Fruit fly (Drosophila melanogaster) whole organism, adult: ENCODE data around the gene Svip.

Experiments
- CG11617 ChIP-seq: fragments of 200-800 bp; sonication (Bioruptor generic); optimal IDR thresholded peaks from 2 replicates; lab custom pipeline; 2017; ENCODE audit warnings: mild to moderate bottlenecking, missing biosample characterization, missing genetic modification reagents, missing genetic modification characterization
- CG12768 ChIP-seq: fragments of 200-800 bp; sonication (Bioruptor generic); optimal IDR thresholded peaks from 2 replicates; lab custom pipeline; 2017; ENCODE audit warnings: missing biosample characterization, missing genetic modification characterization, mild to moderate bottlenecking, moderate library complexity, missing genetic modification reagents
- CG14711 ChIP-seq: fragments of 200-800 bp; sonication (Bioruptor generic); optimal IDR thresholded peaks from 2 replicates; lab custom pipeline; 2018; ENCODE audit warnings: missing biosample characterization, mild to moderate bottlenecking, missing genetic modification characterization, moderate library complexity
- CG1620 ChIP-seq: fragments of 200-800 bp; sonication (Bioruptor generic); optimal IDR thresholded peaks from 2 replicates; lab custom pipeline; 2016; ENCODE audit warnings: missing biosample characterization, missing genetic modification characterization
- CG33017 ChIP-seq: fragments of 200-800 bp; sonication (Bioruptor generic); optimal IDR thresholded peaks from 2 replicates; lab custom pipeline; 2018; ENCODE audit warnings: missing biosample characterization, mild to moderate bottlenecking, missing genetic modification characterization, moderate library complexity
- CG5204 ChIP-seq: fragments of 200-800 bp; sonication (Bioruptor generic); optimal IDR thresholded peaks from 2 replicates; lab custom pipeline; 2016; ENCODE audit warnings: missing biosample characterization, missing genetic modification characterization
- CG7045 ChIP-seq: fragments of 200-800 bp; sonication (Bioruptor generic); optimal IDR thresholded peaks from 2 replicates; lab custom pipeline; 2017; ENCODE audit warnings: missing biosample characterization, mild to moderate bottlenecking, missing genetic modification characterization
- CG7101 ChIP-seq: fragments of 200-800 bp; sonication (Bioruptor generic); optimal IDR thresholded peaks from 2 replicates; lab custom pipeline; 2018; ENCODE audit warnings: missing biosample characterization, mild to moderate bottlenecking, missing genetic modification characterization, moderate library complexity
- Clk ChIP-seq: fragments of 200-800 bp; sonication (Bioruptor generic); optimal IDR thresholded peaks from 2 replicates; lab custom pipeline; 2017; ENCODE audit warnings: missing biosample characterization, missing genetic modification characterization
- Crg-1 ChIP-seq: fragments of 200-800 bp; sonication (Bioruptor generic); optimal IDR thresholded peaks from 2 replicates; lab custom pipeline; 2016; ENCODE audit warnings: missing biosample characterization, missing genetic modification characterization
- Hr96 ChIP-seq: fragments of 200-800 bp; sonication (Bioruptor generic); optimal IDR thresholded peaks from 2 replicates; lab custom pipeline; 2016; ENCODE audit warnings: missing biosample characterization, missing genetic modification characterization
- Mnt ChIP-seq: fragments of 200-800 bp; sonication (Bioruptor generic); optimal IDR thresholded peaks from 2 replicates; lab custom pipeline; 2016; ENCODE audit warnings: missing biosample characterization, mild to moderate bottlenecking, missing genetic modification characterization
- bab1 ChIP-seq: fragments of 200-800 bp; sonication (Bioruptor generic); optimal IDR thresholded peaks from 3 replicates; lab custom pipeline; 2019; ENCODE audit warnings: missing biosample characterization, mild to moderate bottlenecking, missing genetic modification characterization, moderate library complexity
- cic ChIP-seq: fragments of 200-800 bp; sonication (Bioruptor generic); optimal IDR thresholded peaks from 2 replicates; lab custom pipeline; 2017; ENCODE audit warnings: missing biosample characterization, mild to moderate bottlenecking, missing genetic modification characterization, moderate library complexity
- cnc ChIP-seq, 2 experiments: fragments of >200 bp; optimal IDR thresholded peaks; 2 replicates each; lab custom pipeline; 2017
- kay ChIP-seq: fragments of 200-800 bp; sonication (Bioruptor generic); peaks from one replicate; lab custom pipeline; 2016; ENCODE audit warnings: missing biosample characterization, missing genetic modification characterization, borderline replicate concordance
- ovo ChIP-seq: fragments of 200-800 bp; sonication (Bioruptor generic); optimal IDR thresholded peaks from 2 replicates; lab custom pipeline; 2016; ENCODE audit warnings: missing biosample characterization, missing genetic modification characterization
- pad ChIP-seq: fragments of 200-800 bp; sonication (Bioruptor generic); optimal IDR thresholded peaks from 3 replicates; lab custom pipeline; 2017; ENCODE audit warnings: missing biosample characterization, missing genetic modification characterization, mild to moderate bottlenecking, moderate library complexity, missing genetic modification reagents
- tj ChIP-seq: fragments of 200-800 bp; sonication (Bioruptor generic); optimal IDR thresholded peaks from 3 replicates; lab custom pipeline; 2017; ENCODE audit warnings: missing biosample characterization, mild to moderate bottlenecking, missing genetic modification characterization, moderate library complexity
- toe ChIP-seq: fragments of 200-800 bp; sonication (Bioruptor generic); optimal IDR thresholded peaks from 2 replicates; lab custom pipeline; 2016; ENCODE audit warnings: missing biosample characterization, missing genetic modification characterization

The Svip gene

DNA sequence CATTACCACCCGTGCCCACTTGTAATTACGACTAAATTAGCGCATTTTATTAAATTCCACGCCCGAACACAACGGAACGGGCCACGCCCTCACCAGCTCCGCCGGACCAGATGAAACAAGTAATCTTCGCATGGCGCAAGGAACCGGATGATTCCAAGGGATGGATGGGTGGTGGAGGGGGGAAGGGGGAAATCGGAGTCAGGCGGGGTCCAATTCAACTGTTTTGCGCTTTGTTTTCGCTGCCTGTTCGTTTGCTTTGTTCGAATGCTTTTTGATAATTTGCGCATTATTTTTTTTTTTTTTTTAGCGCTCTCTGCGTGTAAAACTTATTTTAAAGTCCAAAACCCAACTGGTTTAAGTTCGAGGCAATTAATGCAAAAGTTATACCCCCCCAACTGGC is 37.9 kb downstream of the Svip start:
- TF ChIP-seq CG11617 (no peak), tj (peak; percentile 37)

DNA sequence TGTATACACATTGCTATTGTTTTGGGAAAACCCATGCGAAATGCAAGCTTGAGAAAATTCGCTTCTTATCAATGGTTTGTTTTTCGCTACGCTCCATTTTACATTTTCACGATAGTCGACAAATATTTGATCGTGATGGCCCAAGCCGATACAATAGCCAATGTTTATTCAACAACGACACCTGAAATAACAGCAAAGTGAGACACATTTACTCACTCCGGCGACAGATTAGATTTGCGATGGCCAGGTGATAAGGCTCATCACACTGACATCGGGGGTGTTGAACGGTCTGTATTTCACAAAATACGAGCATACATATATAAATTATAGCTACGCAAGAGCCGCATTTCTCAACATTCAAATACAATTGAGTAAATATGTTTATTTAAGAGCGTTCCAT is 38.4 kb downstream of the Svip start:
- TF ChIP-seq pad (GFP tag; lab: Kevin White, UChicago) (peak; percentile 74), kay (GFP tag; lab: Kevin White, UChicago) (peak; percentile 92), bab1 (peak; percentile 57), CG1620 (GFP tag; lab: Kevin White, UChicago) (peak; percentile 69), CG33017 (tag; lab: Kevin White, UChicago) (peak; percentile 76), Crg-1 (peak; percentile 86), CG5204 (GFP tag; lab: Kevin White, UChicago) (no peak), ovo (GFP tag; lab: Kevin White, UChicago) (peak; percentile 93), Hr96 (GFP tag; lab: Kevin White, UChicago) (no peak), tj (no peak), CG7045 (GFP tag; lab: Kevin White, UChicago) (peak; percentile 92), cnc (optimal IDR thresholded peaks at IDR 0.05; lab: Kevin White, UChicago) (no peak), CG7101 (tag; lab: Kevin White, UChicago) (peak; percentile 88), Clk (peak; percentile 72), CG11617 (peak; percentile 72), toe (GFP tag; lab: Kevin White, UChicago) (peak; percentile 36), cic (GFP tag; lab: Kevin White, UChicago) (peak; percentile 92), CG12768 (GFP tag; lab: Kevin White, UChicago) (peak; percentile 94), CG14711 (tag; lab: Kevin White, UChicago) (peak; percentile 68), Mnt (GFP tag; lab: Kevin White, UChicago) (peak; percentile 77)

DNA sequence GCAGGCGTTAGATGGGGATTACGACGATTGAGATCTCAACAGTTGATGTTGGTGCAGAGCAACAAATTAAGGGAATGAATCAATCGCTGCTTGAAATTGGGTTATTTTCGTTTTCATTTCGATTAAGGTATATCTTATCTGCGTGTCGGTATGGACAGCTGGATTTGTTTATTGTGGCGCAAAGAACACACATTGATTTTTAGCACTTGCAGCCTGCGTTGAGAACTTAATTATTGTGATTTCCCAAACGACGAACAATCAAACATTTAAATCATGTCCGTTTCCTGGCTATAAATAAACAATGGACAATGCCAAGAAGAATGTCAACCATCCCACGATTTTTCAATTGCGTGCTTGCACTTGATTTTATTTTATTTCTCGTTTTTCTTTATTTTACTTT is 39.2 kb downstream of the Svip start:
- TF ChIP-seq CG11617: no peak
- no peak for TF ChIP-seq toe (GFP tag; lab: Kevin White, UChicago)
- no peak for TF ChIP-seq CG1620 (GFP tag; lab: Kevin White, UChicago)

DNA sequence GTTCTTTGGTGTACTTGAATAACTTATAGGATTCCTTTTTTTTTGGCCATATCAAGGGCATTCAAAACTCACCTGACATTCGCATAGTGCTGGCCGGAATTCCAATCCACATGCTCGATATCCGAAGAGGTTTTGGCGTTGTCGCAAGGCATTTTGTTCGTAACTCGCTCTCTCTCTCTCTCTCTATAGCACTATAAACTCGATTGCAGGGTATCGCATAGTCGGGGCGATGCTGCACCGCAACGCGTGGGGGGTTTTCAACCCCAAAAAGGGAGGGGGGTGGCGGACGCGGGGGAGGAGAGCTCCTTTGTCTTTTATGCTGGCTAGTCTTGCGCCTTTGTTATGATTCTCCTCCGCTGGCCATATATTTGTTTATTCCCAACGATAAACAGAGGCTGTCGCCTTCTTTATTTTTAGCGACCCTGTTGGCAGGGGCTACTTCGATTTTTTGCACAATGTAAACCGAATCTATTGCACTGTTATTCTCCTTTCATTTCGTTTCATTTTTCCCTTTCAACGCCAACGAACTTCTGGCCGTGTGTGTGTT is 39.7 kb downstream of the Svip start:
- TF ChIP-seq CG1620 (GFP tag; lab: Kevin White, UChicago) (no peak), CG7045 (GFP tag; lab: Kevin White, UChicago) (peak; percentile 45)

DNA sequence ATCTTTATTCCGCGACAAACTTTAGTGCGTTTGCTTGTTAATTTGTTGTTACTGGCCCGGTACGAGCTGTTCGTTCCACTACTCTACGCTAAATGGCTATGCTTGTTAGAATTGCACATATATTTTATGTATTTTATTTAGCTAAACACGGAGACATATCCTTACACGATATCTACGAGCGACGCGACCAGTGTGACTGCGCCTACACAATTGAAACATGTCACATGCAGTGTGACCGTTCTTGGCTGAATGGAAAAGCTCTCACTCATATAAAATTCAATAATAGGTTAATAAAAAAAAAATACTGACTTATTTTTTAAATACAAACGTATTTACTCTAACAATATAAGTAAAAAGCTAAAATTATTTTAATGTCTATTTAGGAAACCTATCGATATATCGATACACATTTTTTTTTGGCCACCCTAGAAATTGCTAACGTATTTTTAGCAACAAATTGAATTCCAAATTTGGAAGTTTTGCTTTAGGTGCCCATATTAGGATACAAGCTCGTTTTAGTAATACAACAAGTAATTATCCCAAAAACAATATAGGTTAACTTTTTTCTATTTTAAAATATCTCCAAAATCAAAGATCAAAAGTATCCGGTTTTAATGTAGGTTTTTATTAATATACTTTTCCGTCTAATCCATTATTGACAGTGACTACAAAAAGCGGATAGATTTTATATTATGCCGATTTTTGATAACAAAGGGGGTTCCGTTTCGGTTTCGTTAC is 40.4 kb downstream of the Svip start, which contains the start of gene CG4080:
Gene CG4080 (minus strand): TSS at position 215 of the 738 bp plus-strand sequence.
- no peak for TF ChIP-seq Clk
- peak; percentile 63 for TF ChIP-seq Mnt (GFP tag; lab: Kevin White, UChicago)
- TF ChIP-seq Crg-1: peak; percentile 33
- TF ChIP-seq CG12768 (GFP tag; lab: Kevin White, UChicago): no peak
- no peak for TF ChIP-seq CG7045 (GFP tag; lab: Kevin White, UChicago)
- TF ChIP-seq Hr96 (GFP tag; lab: Kevin White, UChicago): no peak
- TF ChIP-seq CG33017 (tag; lab: Kevin White, UChicago): peak; percentile 49
- peak; percentile 42 for TF ChIP-seq bab1
- peak; percentile 98 for TF ChIP-seq kay (GFP tag; lab: Kevin White, UChicago)
- no peak for TF ChIP-seq tj
- peak; percentile 49 for TF ChIP-seq CG1620 (GFP tag; lab: Kevin White, UChicago)
- peak; percentile 38 for TF ChIP-seq cic (GFP tag; lab: Kevin White, UChicago)
- peak; percentile 76 for TF ChIP-seq CG11617
- peak; percentile 37 for TF ChIP-seq CG7101 (tag; lab: Kevin White, UChicago)
- TF ChIP-seq toe (GFP tag; lab: Kevin White, UChicago): no peak
- TF ChIP-seq pad (GFP tag; lab: Kevin White, UChicago): no peak
- no peak for TF ChIP-seq cnc (optimal IDR thresholded peaks at IDR 0.05; lab: Kevin White, UChicago)
- TF ChIP-seq CG14711 (tag; lab: Kevin White, UChicago): peak; percentile 43
- TF ChIP-seq ovo (GFP tag; lab: Kevin White, UChicago): peak; percentile 39
- TF ChIP-seq CG5204 (GFP tag; lab: Kevin White, UChicago): no peak

DNA sequence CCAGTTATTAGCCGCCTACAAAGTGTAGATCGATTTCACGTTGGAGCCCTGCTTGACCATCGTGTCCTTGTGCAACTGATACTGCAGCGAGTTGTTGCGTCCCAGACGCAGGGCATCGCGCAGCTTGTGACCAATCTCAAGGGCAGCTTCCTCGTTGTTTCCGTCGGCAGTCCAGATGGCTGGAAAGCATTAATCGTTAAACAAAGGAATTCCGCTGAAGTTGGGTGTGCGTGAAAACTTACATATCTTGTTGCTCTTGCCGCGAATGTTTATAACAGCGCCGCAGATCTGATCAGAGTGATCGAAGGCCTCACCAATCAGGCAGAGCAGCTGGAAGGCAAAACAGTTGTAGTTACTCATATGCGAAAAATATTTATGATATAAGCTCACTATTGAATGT is 41.1 kb downstream of the Svip start:
- TF ChIP-seq Hr96 (GFP tag; lab: Kevin White, UChicago) (no peak), bab1 (no peak), Crg-1 (no peak), CG7101 (tag; lab: Kevin White, UChicago) (no peak), CG1620 (GFP tag; lab: Kevin White, UChicago) (no peak), CG5204 (GFP tag; lab: Kevin White, UChicago) (no peak), pad (GFP tag; lab: Kevin White, UChicago) (no peak), CG12768 (GFP tag; lab: Kevin White, UChicago) (no peak), CG33017 (tag; lab: Kevin White, UChicago) (no peak), kay (GFP tag; lab: Kevin White, UChicago) (no peak), CG14711 (tag; lab: Kevin White, UChicago) (no peak), ovo (GFP tag; lab: Kevin White, UChicago) (no peak)
